Worm (Caenorhabditis elegans): Measurements from ENCODE around the gene sre-31.

The sre-31 gene

ce11 chrII:12380888-12381287 lies 27.7 kb downstream of the sre-31 start:
- no peak for TF ChIP-seq jun-1 (tag; optimal IDR thresholded peaks at IDR 0.05)
- no peak for TF ChIP-seq pha-4 (tag; optimal IDR thresholded peaks at IDR 0.05)
- TF ChIP-seq egl-27 (tag; optimal IDR thresholded peaks at IDR 0.05) = no peak
- no peak for TF ChIP-seq lsy-12 (tag; optimal IDR thresholded peaks at IDR 0.05)
- no peak for TF ChIP-seq ceh-9 (tag; optimal IDR thresholded peaks at IDR 0.05)
- no peak for TF ChIP-seq egl-5 (tag; optimal IDR thresholded peaks at IDR 0.05)
- TF ChIP-seq nhr-76 (tag; optimal IDR thresholded peaks at IDR 0.05) = no peak
- no peak for TF ChIP-seq ceh-16 (tag; optimal IDR thresholded peaks at IDR 0.05)
- TF ChIP-seq aly-2 (tag; optimal IDR thresholded peaks at IDR 0.05) = no peak

ce11 chrII:12379430-12379829 lies 29.2 kb downstream of the sre-31 start, which contains the start of gene marc-5:
Gene marc-5 (minus strand): TSS chrII:12379530.
- TF ChIP-seq ZK546.5 (tag; optimal IDR thresholded peaks at IDR 0.05) = no peak
- TF ChIP-seq nhr-11 (tag; optimal IDR thresholded peaks at IDR 0.05) = no peak
- TF ChIP-seq nhr-43 (tag; optimal IDR thresholded peaks at IDR 0.05; ENCODE audit: poor library complexity, severe bottlenecking) = no peak
- TF ChIP-seq egl-5 (tag; optimal IDR thresholded peaks at IDR 0.05) = no peak
- no peak for TF ChIP-seq mdl-1 (tag; optimal IDR thresholded peaks at IDR 0.05)
- no peak for TF ChIP-seq nhr-77 (tag; optimal IDR thresholded peaks at IDR 0.05)
- TF ChIP-seq fkh-10 (GFP tag; optimal IDR thresholded peaks at IDR 0.05) = no peak
- TF ChIP-seq unc-62 (GFP tag; optimal IDR thresholded peaks at IDR 0.05) = no peak
- no peak for TF ChIP-seq lin-15B (tag; optimal IDR thresholded peaks at IDR 0.05)
- no peak for TF ChIP-seq ztf-11 (tag; optimal IDR thresholded peaks at IDR 0.05)
- TF ChIP-seq eor-1 (tag; optimal IDR thresholded peaks at IDR 0.05) = no peak
- no peak for TF ChIP-seq jun-1 (tag; optimal IDR thresholded peaks at IDR 0.05)
- no peak for TF ChIP-seq nfya-1 (tag; optimal IDR thresholded peaks at IDR 0.05; ENCODE audit: insufficient read depth)
- TF ChIP-seq nhr-23 (tag; optimal IDR thresholded peaks at IDR 0.05) = no peak
- no peak for TF ChIP-seq skn-1 (tag; optimal IDR thresholded peaks at IDR 0.05)
- no peak for TF ChIP-seq nhr-12 (tag; optimal IDR thresholded peaks at IDR 0.05)

ce11 chrII:12378793-12379192 lies 29.8 kb downstream of the sre-31 start:
- TF ChIP-seq hmg-11 (tag; optimal IDR thresholded peaks at IDR 0.05) (no peak), lin-39 (tag; optimal IDR thresholded peaks at IDR 0.05) (peak; percentile 52), nhr-76 (tag; optimal IDR thresholded peaks at IDR 0.05) (no peak), pha-4 (tag; optimal IDR thresholded peaks at IDR 0.05) (peak; percentile 77), egl-5 (tag; optimal IDR thresholded peaks at IDR 0.05) (peak; percentile 79), nfya-1 (tag; optimal IDR thresholded peaks at IDR 0.05; ENCODE audit: insufficient read depth) (peak; percentile 5), nhr-28 (tag; optimal IDR thresholded peaks at IDR 0.05) (no peak), nhr-77 (tag; optimal IDR thresholded peaks at IDR 0.05) (no peak)

- no peak for TF ChIP-seq unc-39 (tag; optimal IDR thresholded peaks at IDR 0.05)
- no peak for TF ChIP-seq nhr-25 (tag; optimal IDR thresholded peaks at IDR 0.05)
- TF ChIP-seq ceh-28 (tag; optimal IDR thresholded peaks at IDR 0.05) = no peak
- no peak for TF ChIP-seq nhr-67 (tag; optimal IDR thresholded peaks at IDR 0.05)
- peak; percentile 8 for TF ChIP-seq nfya-1 (tag; optimal IDR thresholded peaks at IDR 0.05; ENCODE audit: insufficient read depth)
Observed at ce11 chrII:12373921-12374320, 34.7 kb downstream of the sre-31 start.

ce11 chrII:12369202-12369601 lies 39.4 kb downstream of the sre-31 start:
- TF ChIP-seq egl-27 (tag; optimal IDR thresholded peaks at IDR 0.05) = no peak
- TF ChIP-seq elt-3 (tag; optimal IDR thresholded peaks at IDR 0.05) = no peak
- TF ChIP-seq lsy-12 (tag; optimal IDR thresholded peaks at IDR 0.05) = no peak
- no peak for TF ChIP-seq ZK546.5 (tag; optimal IDR thresholded peaks at IDR 0.05)
- TF ChIP-seq nhr-77 (tag; optimal IDR thresholded peaks at IDR 0.05) = no peak
- TF ChIP-seq nhr-76 (tag; optimal IDR thresholded peaks at IDR 0.05) = no peak
- TF ChIP-seq ceh-9 (tag; optimal IDR thresholded peaks at IDR 0.05) = no peak
- no peak for TF ChIP-seq pqm-1 (tag; optimal IDR thresholded peaks at IDR 0.05)
- no peak for TF ChIP-seq snpc-4 (tag; optimal IDR thresholded peaks at IDR 0.05)
- TF ChIP-seq ceh-16 (tag; optimal IDR thresholded peaks at IDR 0.05) = no peak
- no peak for TF ChIP-seq skn-1 (tag; optimal IDR thresholded peaks at IDR 0.05)
- no peak for TF ChIP-seq fos-1 (tag; optimal IDR thresholded peaks at IDR 0.05)
- no peak for TF ChIP-seq egl-5 (tag; optimal IDR thresholded peaks at IDR 0.05)
- no peak for TF ChIP-seq mdl-1 (tag; optimal IDR thresholded peaks at IDR 0.05)
